Worm (Caenorhabditis elegans) whole organism, young adult: Measurements from ENCODE around the gene K08D10.13.

ENCODE experiments used
- D2030.7 ChIP-seq: fragments of 200-800 bp; sonication (Bioruptor generic); IDR thresholded peaks from 2 replicates; pipeline ENCODE4 v1.3.6; 2022; ENCODE audit warnings: missing genetic modification reagents, missing genetic modification characterization, missing compliant biosample characterization
- F37B4.10 ChIP-seq: fragments of 200-800 bp; sonication (Bioruptor generic); IDR thresholded peaks from 2 replicates; pipeline ENCODE4 v1.3.6; 2022; ENCODE audit warnings: missing genetic modification characterization, missing compliant biosample characterization
- F49E8.2 ChIP-seq: sonication (generic microtip); optimal IDR thresholded peaks from 3 replicates; lab custom pipeline; 2017; ENCODE audit warnings: missing genetic modification characterization, mild to moderate bottlenecking, missing compliant biosample characterization, antibody characterized with exemption, moderate library complexity; ENCODE audit not compliant: insufficient read depth
- K11D2.4 ChIP-seq: fragments of 200-800 bp; sonication (Bioruptor generic); IDR thresholded peaks from 2 replicates; pipeline ENCODE4 v1.3.6; 2022; ENCODE audit warnings: missing genetic modification reagents, missing genetic modification characterization, missing compliant biosample characterization
- K12H6.12 ChIP-seq: fragments of 200-800 bp; sonication (Bioruptor generic); optimal IDR thresholded peaks from 2 replicates; lab custom pipeline; 2018; ENCODE audit warnings: mild to moderate bottlenecking, missing genetic modification characterization, missing compliant biosample characterization
- Y53F4B.3 ChIP-seq: fragments of 200-800 bp; sonication (Bioruptor generic); IDR thresholded peaks from 2 replicates; pipeline ENCODE4 v1.3.6; 2022; ENCODE audit warnings: missing genetic modification reagents, missing genetic modification characterization, missing compliant biosample characterization
- Y79H2A.3 ChIP-seq: fragments of 200-800 bp; sonication (Bioruptor generic); conservative IDR thresholded peaks from 2 replicates; pipeline ENCODE4 v1.3.6; 2022; ENCODE audit warnings: missing genetic modification reagents, missing genetic modification characterization, missing compliant biosample characterization
- aptf-2 ChIP-seq: fragments of 200-800 bp; sonication (Bioruptor generic); conservative IDR thresholded peaks from 2 replicates; pipeline ENCODE4 v1.3.6; 2022; ENCODE audit warnings: missing genetic modification reagents, missing genetic modification characterization, missing compliant biosample characterization
- atf-7 ChIP-seq: sonication (generic microtip); optimal IDR thresholded peaks from 2 replicates; lab custom pipeline; 2017; ENCODE audit warnings: mild to moderate bottlenecking, missing genetic modification characterization, missing compliant biosample characterization
- attf-5 ChIP-seq: fragments of 200-800 bp; sonication (Bioruptor generic); optimal IDR thresholded peaks from 2 replicates; lab custom pipeline; 2018; ENCODE audit warnings: mild to moderate bottlenecking, missing genetic modification characterization, missing compliant biosample characterization
- attf-6 ChIP-seq: fragments of 200-800 bp; sonication (Bioruptor generic); IDR thresholded peaks from 2 replicates; pipeline ENCODE4 v1.3.6; 2022; ENCODE audit warnings: missing genetic modification reagents, missing genetic modification characterization, missing compliant biosample characterization
- bed-1 ChIP-seq: fragments of 200-800 bp; sonication (Bioruptor generic); IDR thresholded peaks from 2 replicates; pipeline ENCODE4 v1.3.6; 2022; ENCODE audit warnings: missing genetic modification reagents, missing genetic modification characterization, missing compliant biosample characterization
- bed-2 ChIP-seq: fragments of 200-800 bp; sonication (Bioruptor generic); IDR thresholded peaks from 2 replicates; pipeline ENCODE4 v1.3.6; 2022; ENCODE audit warnings: missing genetic modification reagents, missing genetic modification characterization, missing compliant biosample characterization
- ccch-3 ChIP-seq: fragments of 200-800 bp; sonication (Bioruptor generic); optimal IDR thresholded peaks from 2 replicates; lab custom pipeline; 2018; ENCODE audit warnings: mild to moderate bottlenecking, missing genetic modification characterization, missing compliant biosample characterization
- cebp-1 ChIP-seq, 2 experiments: fragments of 200-800 bp in 1 of 2; sonication (Bioruptor generic) in 1 of 2; sonication (generic microtip) in 1 of 2; IDR thresholded peaks in 1 of 2; optimal IDR thresholded peaks in 1 of 2; 2 replicates each; pipeline versions ENCODE4 v1.3.6 to Lab custom; 2017 to 2022; ENCODE audit warnings: missing compliant biosample characterization in 2 of 2, missing genetic modification characterization in 2 of 2, mild to moderate bottlenecking in 1 of 2, missing genetic modification reagents in 1 of 2, moderate library complexity in 1 of 2
- ceh-79 ChIP-seq: sonication (generic microtip); optimal IDR thresholded peaks from 2 replicates; lab custom pipeline; 2017; ENCODE audit warnings: mild to moderate bottlenecking, missing genetic modification characterization, missing compliant biosample characterization
- ceh-91 ChIP-seq: fragments of 200-800 bp; sonication (Bioruptor generic); IDR thresholded peaks from 2 replicates; pipeline ENCODE4 v1.3.6; 2022; ENCODE audit warnings: missing genetic modification reagents, missing genetic modification characterization, missing compliant biosample characterization
- chd-7 ChIP-seq: sonication (generic microtip); optimal IDR thresholded peaks from 2 replicates; lab custom pipeline; 2016; ENCODE audit warnings: mild to moderate bottlenecking, missing genetic modification characterization, moderate library complexity, missing compliant biosample characterization
- dox-1 ChIP-seq: fragments of 200-800 bp; sonication (Bioruptor generic); IDR thresholded peaks from 2 replicates; pipeline ENCODE4 v1.3.6; 2022; ENCODE audit warnings: missing genetic modification reagents, missing genetic modification characterization, missing compliant biosample characterization
- dpl-1 ChIP-seq: fragments of 150-350 bp; optimal IDR thresholded peaks from 2 replicates; lab custom pipeline; 2014; ENCODE audit warnings: missing biosample characterization, missing genetic modification reagents, missing genetic modification characterization
- egl-44 ChIP-seq: fragments of 200-800 bp; sonication (Bioruptor generic); IDR thresholded peaks from 2 replicates; pipeline ENCODE4 v1.3.6; 2022; ENCODE audit warnings: missing genetic modification reagents, missing genetic modification characterization, missing compliant biosample characterization
- hmg-1.2 ChIP-seq: fragments of 200-800 bp; sonication (Bioruptor generic); IDR thresholded peaks from 2 replicates; pipeline ENCODE4 v1.3.6; 2022; ENCODE audit warnings: missing genetic modification reagents, missing genetic modification characterization, missing compliant biosample characterization
- let-526 ChIP-seq: fragments of 200-800 bp; sonication (Bioruptor generic); IDR thresholded peaks from 2 replicates; pipeline ENCODE4 v1.3.6; 2022; ENCODE audit warnings: missing genetic modification reagents, missing genetic modification characterization, missing compliant biosample characterization
- lin-40 ChIP-seq: sonication (generic microtip); optimal IDR thresholded peaks from 2 replicates; lab custom pipeline; 2016; ENCODE audit warnings: missing genetic modification characterization, mild to moderate bottlenecking, missing compliant biosample characterization, missing genotype, missing genetic modification reagents
- lin-54 ChIP-seq: fragments of 200-800 bp; sonication (Bioruptor generic); optimal IDR thresholded peaks from 2 replicates; lab custom pipeline; 2018; ENCODE audit warnings: mild to moderate bottlenecking, missing genetic modification characterization, missing compliant biosample characterization
- madf-6 ChIP-seq: fragments of 200-800 bp; sonication (Bioruptor generic); IDR thresholded peaks from 2 replicates; pipeline ENCODE4 v1.3.6; 2022; ENCODE audit warnings: missing genetic modification reagents, missing genetic modification characterization, missing compliant biosample characterization
- mcd-1 ChIP-seq: fragments of 200-800 bp; sonication (Bioruptor generic); IDR thresholded peaks from 2 replicates; pipeline ENCODE4 v1.3.6; 2022; ENCODE audit warnings: missing genetic modification reagents, missing genetic modification characterization, missing compliant biosample characterization
- nhr-80 ChIP-seq: sonication (generic microtip); optimal IDR thresholded peaks from 2 replicates; lab custom pipeline; 2016; ENCODE audit warnings: missing genetic modification characterization, missing compliant biosample characterization
- nhr-90 ChIP-seq: sonication (generic microtip); optimal IDR thresholded peaks from 2 replicates; lab custom pipeline; 2016; ENCODE audit warnings: missing genotype, mild to moderate bottlenecking, missing genetic modification characterization, missing compliant biosample characterization
- pha-4 ChIP-seq: fragments of 150-350 bp; sonication (generic microtip); optimal IDR thresholded peaks from 2 replicates; lab custom pipeline; 2014; ENCODE audit warnings: missing biosample characterization, missing genetic modification reagents, missing genetic modification characterization
- rcor-1 ChIP-seq: fragments of 200-800 bp; sonication (Bioruptor generic); IDR thresholded peaks from 2 replicates; pipeline ENCODE4 v1.3.6; 2022; ENCODE audit warnings: missing genetic modification reagents, missing genetic modification characterization, missing compliant biosample characterization
- sptf-2 ChIP-seq: fragments of 200-800 bp; sonication (Bioruptor generic); optimal IDR thresholded peaks from 2 replicates; lab custom pipeline; 2018; ENCODE audit warnings: mild to moderate bottlenecking, missing genetic modification characterization, missing compliant biosample characterization
- unc-130 ChIP-seq: sonication (generic microtip); optimal IDR thresholded peaks from 2 replicates; lab custom pipeline; 2016; ENCODE audit warnings: missing genetic modification reagents, missing genetic modification characterization, missing compliant biosample characterization
- xnd-1 ChIP-seq: sonication (generic microtip); optimal IDR thresholded peaks from 2 replicates; lab custom pipeline; 2016; ENCODE audit warnings: missing genotype, missing genetic modification reagents, missing genetic modification characterization, missing compliant biosample characterization
- zfh-2 ChIP-seq: fragments of 200-800 bp; sonication (Bioruptor generic); conservative IDR thresholded peaks from 2 replicates; pipeline ENCODE4 v1.3.6; 2022; ENCODE audit warnings: missing genetic modification reagents, missing genetic modification characterization, missing compliant biosample characterization
- ztf-25 ChIP-seq: fragments of 200-800 bp; sonication (Bioruptor generic); IDR thresholded peaks from 2 replicates; pipeline ENCODE4 v1.3.6; 2022; ENCODE audit warnings: missing genetic modification reagents, missing genetic modification characterization, missing compliant biosample characterization

Gene K08D10.13

ce11 chrIV:4215349-4215748, 44.0 kb upstream of the K08D10.13 start (continued):
- no peak for TF ChIP-seq cebp-1 (GFP tag; IDR thresholded peaks at IDR 0.05; lab: Robert Waterston, UW)
- TF ChIP-seq cebp-1 (tag; optimal IDR thresholded peaks at IDR 0.05; lab: Kevin White, UChicago) = peak; percentile 36
- TF ChIP-seq F49E8.2 = no peak
- TF ChIP-seq bed-2 (GFP tag; lab: Robert Waterston, UW) = no peak
- TF ChIP-seq hmg-1.2 = peak; percentile 53; the same call in 1 of the 2 replicates
- TF ChIP-seq bed-1 (GFP tag; lab: Robert Waterston, UW) = no peak
- no peak for TF ChIP-seq aptf-2 (GFP tag; lab: Robert Waterston, UW)
- no peak for TF ChIP-seq F37B4.10 (GFP tag; lab: Robert Waterston, UW)
- TF ChIP-seq rcor-1 (GFP tag; lab: Robert Waterston, UW) = no peak
- TF ChIP-seq dox-1 (GFP tag; lab: Robert Waterston, UW) = 0 out of 2 replicates have a peak, but pooled peaks have one; percentile 35
- no peak for TF ChIP-seq Y79H2A.3 (GFP tag; lab: Robert Waterston, UW)
- no peak for TF ChIP-seq sptf-2 (GFP tag; lab: Kevin White, UChicago)
- TF ChIP-seq let-526 (GFP tag; lab: Robert Waterston, UW) = no peak
- TF ChIP-seq xnd-1 (tag; lab: Kevin White, UChicago) = no peak
- TF ChIP-seq K12H6.12 = peak; percentile 76
- TF ChIP-seq ccch-3 (GFP tag; lab: Kevin White, UChicago) = no peak
- no peak for TF ChIP-seq nhr-90 (tag; lab: Kevin White, UChicago)
- TF ChIP-seq ztf-25 (GFP tag; lab: Robert Waterston, UW) = no peak
- TF ChIP-seq K11D2.4 (GFP tag; lab: Robert Waterston, UW) = peak; percentile 35; the same call in 1 of the 2 replicates
- TF ChIP-seq chd-7 = peak; percentile 9
- TF ChIP-seq lin-40 = peak; percentile 59
- TF ChIP-seq pha-4 (tag; lab: Kevin White, UChicago) = no peak
- TF ChIP-seq attf-5 (GFP tag; lab: Kevin White, UChicago) = peak; percentile 40

ce11 chrIV:4212733-4213132, 41.4 kb upstream of the K08D10.13 start:
- TF ChIP-seq lin-54 (GFP tag; lab: Kevin White, UChicago) = no peak
- TF ChIP-seq mcd-1 (GFP tag; lab: Robert Waterston, UW) = no peak
- TF ChIP-seq dpl-1 = no peak
- TF ChIP-seq K12H6.12 = no peak
- no peak for TF ChIP-seq ceh-79
- no peak for TF ChIP-seq madf-6
- TF ChIP-seq D2030.7 (GFP tag; lab: Robert Waterston, UW) = no peak
- peak; percentile 95 for TF ChIP-seq atf-7 (tag; lab: Kevin White, UChicago)
- no peak for TF ChIP-seq attf-6
- TF ChIP-seq nhr-80 (tag; lab: Kevin White, UChicago) = peak; percentile 54
- TF ChIP-seq unc-130 (GFP tag; lab: Kevin White, UChicago) = no peak
- no peak for TF ChIP-seq egl-44 (GFP tag; lab: Robert Waterston, UW)
- TF ChIP-seq, all 124 proteins: peak for 2

ce11 chrIV:4210868-4211267, 39.5 kb upstream of the K08D10.13 start:
- TF ChIP-seq ceh-91 (GFP tag; lab: Robert Waterston, UW) = no peak
- no peak for TF ChIP-seq Y53F4B.3
- TF ChIP-seq zfh-2 = peak; percentile 90
- TF ChIP-seq sptf-2 (GFP tag; lab: Kevin White, UChicago) = no peak
- TF ChIP-seq, all 124 proteins: peak for 1
